Worm (Caenorhabditis elegans) whole organism, L3 larva: ENCODE measurements around the gene F09A5.2.

Experiments
- nhr-23 ChIP-seq: fragments of 150-350 bp; optimal IDR thresholded peaks from 2 replicates; lab custom pipeline; 2014; ENCODE audit warnings: missing biosample characterization, missing genetic modification reagents, missing genetic modification characterization
- nhr-43 ChIP-seq: sonication (generic microtip); optimal IDR thresholded peaks from 2 replicates; lab custom pipeline; 2016; ENCODE audit warnings: mild to moderate bottlenecking, missing genetic modification characterization, missing compliant biosample characterization; ENCODE audit not compliant: poor library complexity, severe bottlenecking
- snpc-4 ChIP-seq: fragments of 150-350 bp; optimal IDR thresholded peaks from 2 replicates; lab custom pipeline; 2014; ENCODE audit warnings: missing biosample characterization, missing genetic modification characterization
- ztf-11 ChIP-seq: fragments of 150-350 bp; optimal IDR thresholded peaks from 2 replicates; lab custom pipeline; 2014; ENCODE audit warnings: missing biosample characterization, missing genetic modification characterization

- no peak for TF ChIP-seq snpc-4
- TF ChIP-seq nhr-23: no peak
- TF ChIP-seq ztf-11 (tag; lab: Kevin White, UChicago): no peak
- TF ChIP-seq nhr-43: no peak
These were observed 35.9 kb downstream of the F09A5.2 start for ce11 chrX:13170804-13171203.
